Worm (Caenorhabditis elegans): Measurements from ENCODE around the gene Y45F10C.6.
A peak's percentile ranks its signal among the peaks of the same experiment; 100 is the strongest.

Y45F10C.6 gene

ce11 chrIV:13703828-13704425, 51.8 kb downstream of the Y45F10C.6 start, which contains the start of gene tlp-1:
Gene tlp-1 (minus strand): TSS chrIV:13704082.
- TF ChIP-seq lsy-2 (tag; optimal IDR thresholded peaks at IDR 0.05) (no peak), unc-62 (GFP tag; optimal IDR thresholded peaks at IDR 0.05) (peak; percentile 100), nhr-2 (tag; optimal IDR thresholded peaks at IDR 0.05) (peak; percentile 89), hlh-1 (tag; optimal IDR thresholded peaks at IDR 0.05) (peak; percentile 72), unc-120 (tag; optimal IDR thresholded peaks at IDR 0.05; ENCODE audit: poor library complexity, severe bottlenecking) (peak; percentile 42), elt-1 (tag; optimal IDR thresholded peaks at IDR 0.05; ENCODE audit: borderline replicate concordance, insufficient read depth) (peak; percentile 88), mab-5 (tag; optimal IDR thresholded peaks at IDR 0.05) (peak; percentile 36), elt-3 (tag; optimal IDR thresholded peaks at IDR 0.05) (no peak), tbx-8 (GFP tag; optimal IDR thresholded peaks at IDR 0.05) (peak; percentile 18)

All from whole organism, mixed stage, embryonic.